Worm (Caenorhabditis elegans) whole organism, late embryonic: ENCODE measurements around the gene F20H11.4.

Experiments
- F13H6.1 ChIP-seq: sonication (generic microtip); optimal IDR thresholded peaks from 2 replicates; lab custom pipeline; 2016; ENCODE audit warnings: missing genetic modification characterization, missing compliant biosample characterization
- K02D7.2 ChIP-seq: sonication (generic microtip); optimal IDR thresholded peaks from 2 replicates; lab custom pipeline; 2017; ENCODE audit warnings: mild to moderate bottlenecking, missing genetic modification characterization, missing compliant biosample characterization
- K09A11.1 ChIP-seq: sonication (generic microtip); optimal IDR thresholded peaks from 2 replicates; lab custom pipeline; 2017; ENCODE audit warnings: antibody characterized with exemption, mild to moderate bottlenecking, missing genetic modification characterization, missing compliant biosample characterization; ENCODE audit not compliant: insufficient read depth
- T23F11.4 ChIP-seq: fragments of 200-800 bp; sonication (Bioruptor generic); optimal IDR thresholded peaks from 2 replicates; lab custom pipeline; 2018; ENCODE audit warnings: mild to moderate bottlenecking, missing genetic modification characterization, missing compliant biosample characterization
- ceh-14 ChIP-seq: sonication (generic microtip); optimal IDR thresholded peaks from 2 replicates; lab custom pipeline; 2016; ENCODE audit warnings: missing genotype, missing genetic modification characterization, missing compliant biosample characterization
- ceh-18 ChIP-seq: sonication (generic microtip); optimal IDR thresholded peaks from 2 replicates; lab custom pipeline; 2016; ENCODE audit warnings: missing genetic modification characterization, missing compliant biosample characterization
- ceh-19 ChIP-seq: fragments of 200-800 bp; sonication (Bioruptor generic); optimal IDR thresholded peaks from 2 replicates; lab custom pipeline; 2018; ENCODE audit warnings: mild to moderate bottlenecking, missing genetic modification characterization, missing compliant biosample characterization
- ceh-2 ChIP-seq: sonication (generic microtip); optimal IDR thresholded peaks from 2 replicates; lab custom pipeline; 2016; ENCODE audit warnings: missing genotype, missing genetic modification characterization, missing compliant biosample characterization
- ceh-22 ChIP-seq: sonication (generic microtip); optimal IDR thresholded peaks from 2 replicates; lab custom pipeline; 2017; ENCODE audit warnings: missing biosample characterization, missing genetic modification characterization
- ceh-30 ChIP-seq: fragments of 150-350 bp; optimal IDR thresholded peaks from 2 replicates; lab custom pipeline; 2014; ENCODE audit warnings: missing biosample characterization, missing genetic modification characterization
- ceh-34 ChIP-seq: sonication (generic microtip); optimal IDR thresholded peaks from 2 replicates; lab custom pipeline; 2016; ENCODE audit warnings: mild to moderate bottlenecking, missing genetic modification characterization, missing compliant biosample characterization
- ceh-45 ChIP-seq: fragments of 200-800 bp; sonication (Bioruptor generic); IDR thresholded peaks from 2 replicates; pipeline ENCODE4 v1.3.6; 2022; ENCODE audit warnings: missing genetic modification reagents, missing genetic modification characterization, missing compliant biosample characterization
- ceh-9 ChIP-seq: sonication (generic microtip); optimal IDR thresholded peaks from 2 replicates; lab custom pipeline; 2016; ENCODE audit warnings: mild to moderate bottlenecking, missing genetic modification characterization, inconsistent platforms, missing compliant biosample characterization
- elt-2 ChIP-seq: sonication (generic microtip); optimal IDR thresholded peaks from 2 replicates; lab custom pipeline; 2016; ENCODE audit warnings: missing genetic modification reagents, missing genetic modification characterization, missing compliant biosample characterization
- elt-4 ChIP-seq: sonication (generic microtip); optimal IDR thresholded peaks from 2 replicates; lab custom pipeline; 2016; ENCODE audit warnings: missing genetic modification characterization, missing compliant biosample characterization
- fkh-6 ChIP-seq: sonication (generic microtip); optimal IDR thresholded peaks from 2 replicates; lab custom pipeline; 2016; ENCODE audit warnings: missing genetic modification characterization, missing compliant biosample characterization
- gmeb-2 ChIP-seq: sonication (generic microtip); optimal IDR thresholded peaks from 2 replicates; lab custom pipeline; 2016; ENCODE audit warnings: missing genetic modification characterization, inconsistent platforms, missing compliant biosample characterization
- hlh-13 ChIP-seq: fragments of 200-800 bp; sonication (Bioruptor generic); optimal IDR thresholded peaks from 2 replicates; lab custom pipeline; 2018; ENCODE audit warnings: mild to moderate bottlenecking, missing genetic modification characterization, missing compliant biosample characterization
- hlh-15 ChIP-seq: sonication (generic microtip); optimal IDR thresholded peaks from 2 replicates; lab custom pipeline; 2016; ENCODE audit warnings: missing genetic modification characterization, missing compliant biosample characterization
- hlh-30 ChIP-seq: sonication (generic microtip); optimal IDR thresholded peaks from 2 replicates; lab custom pipeline; 2017; ENCODE audit warnings: antibody characterized with exemption, missing genetic modification characterization, missing compliant biosample characterization; ENCODE audit not compliant: insufficient read depth
- hlh-6 ChIP-seq: sonication (generic microtip); optimal IDR thresholded peaks from 2 replicates; lab custom pipeline; 2016; ENCODE audit warnings: missing genotype, missing genetic modification characterization, missing compliant biosample characterization
- mec-3 ChIP-seq: sonication (generic microtip); optimal IDR thresholded peaks from 2 replicates; lab custom pipeline; 2016; ENCODE audit warnings: borderline replicate concordance, missing genetic modification characterization, missing compliant biosample characterization
- nfya-1 ChIP-seq: sonication (generic microtip); optimal IDR thresholded peaks from 2 replicates; lab custom pipeline; 2017; ENCODE audit warnings: missing genetic modification characterization, mild to moderate bottlenecking, missing compliant biosample characterization, antibody characterized with exemption, moderate library complexity
- nhr-232 ChIP-seq: sonication (generic microtip); optimal IDR thresholded peaks from 2 replicates; lab custom pipeline; 2016; ENCODE audit warnings: missing genetic modification characterization, missing compliant biosample characterization
- pat-9 ChIP-seq: fragments of 200-800 bp; sonication (Bioruptor generic); optimal IDR thresholded peaks from 2 replicates; lab custom pipeline; 2018; ENCODE audit warnings: mild to moderate bottlenecking, missing genetic modification characterization, moderate library complexity, missing compliant biosample characterization
- pax-1 ChIP-seq: fragments of 150-350 bp; optimal IDR thresholded peaks from 2 replicates; lab custom pipeline; 2014; ENCODE audit warnings: missing biosample characterization, missing genetic modification characterization
- pha-2 ChIP-seq: sonication (generic microtip); optimal IDR thresholded peaks from 2 replicates; lab custom pipeline; 2017; ENCODE audit warnings: mild to moderate bottlenecking, missing genetic modification characterization, missing compliant biosample characterization
- pha-4 ChIP-seq: fragments of 150-350 bp; optimal IDR thresholded peaks from 2 replicates; lab custom pipeline; 2018; ENCODE audit warnings: missing biosample characterization, missing genetic modification reagents, missing genetic modification characterization
- pqm-1 ChIP-seq: sonication (generic microtip); optimal IDR thresholded peaks from 2 replicates; lab custom pipeline; 2016; ENCODE audit warnings: missing genetic modification characterization, missing compliant biosample characterization
- pros-1 ChIP-seq: fragments of 150-350 bp; optimal IDR thresholded peaks from 2 replicates; lab custom pipeline; 2014; ENCODE audit warnings: missing biosample characterization, missing genetic modification reagents, missing genetic modification characterization
- ref-2 ChIP-seq: sonication (generic microtip); optimal IDR thresholded peaks from 2 replicates; lab custom pipeline; 2016; ENCODE audit warnings: missing genetic modification characterization, missing compliant biosample characterization
- sox-4 ChIP-seq: sonication (generic microtip); optimal IDR thresholded peaks from 2 replicates; lab custom pipeline; 2017; ENCODE audit warnings: mild to moderate bottlenecking, missing genetic modification characterization, inconsistent platforms, missing compliant biosample characterization
- syd-9 ChIP-seq: sonication (generic microtip); optimal IDR thresholded peaks from 2 replicates; lab custom pipeline; 2016; ENCODE audit warnings: mild to moderate bottlenecking, missing genetic modification characterization, moderate library complexity, missing compliant biosample characterization
- ttx-3 ChIP-seq: sonication (generic microtip); optimal IDR thresholded peaks from 2 replicates; lab custom pipeline; 2016; ENCODE audit warnings: missing genetic modification reagents, missing genetic modification characterization, missing compliant biosample characterization
- unc-3 ChIP-seq, 2 experiments: fragments of 200-800 bp in 1 of 2; sonication (Bioruptor generic) in 1 of 2; sonication (generic microtip) in 1 of 2; conservative IDR thresholded peaks in 1 of 2; optimal IDR thresholded peaks in 1 of 2; 2 replicates each; pipeline versions ENCODE4 v1.3.6 to Lab custom; 2016 to 2022; ENCODE audit warnings: missing compliant biosample characterization in 2 of 2, missing genetic modification characterization in 2 of 2, missing genetic modification reagents in 1 of 2
- unc-42 ChIP-seq: sonication (generic microtip); optimal IDR thresholded peaks from 2 replicates; lab custom pipeline; 2016; ENCODE audit warnings: missing genotype, missing genetic modification characterization, missing compliant biosample characterization
- unc-86 ChIP-seq: sonication (generic microtip); optimal IDR thresholded peaks from 2 replicates; lab custom pipeline; 2016; ENCODE audit warnings: missing genetic modification characterization, missing compliant biosample characterization
- ztf-16 ChIP-seq: sonication (generic microtip); optimal IDR thresholded peaks from 2 replicates; lab custom pipeline; 2017; ENCODE audit warnings: missing genetic modification characterization, missing compliant biosample characterization

F20H11.4 gene

DNA sequence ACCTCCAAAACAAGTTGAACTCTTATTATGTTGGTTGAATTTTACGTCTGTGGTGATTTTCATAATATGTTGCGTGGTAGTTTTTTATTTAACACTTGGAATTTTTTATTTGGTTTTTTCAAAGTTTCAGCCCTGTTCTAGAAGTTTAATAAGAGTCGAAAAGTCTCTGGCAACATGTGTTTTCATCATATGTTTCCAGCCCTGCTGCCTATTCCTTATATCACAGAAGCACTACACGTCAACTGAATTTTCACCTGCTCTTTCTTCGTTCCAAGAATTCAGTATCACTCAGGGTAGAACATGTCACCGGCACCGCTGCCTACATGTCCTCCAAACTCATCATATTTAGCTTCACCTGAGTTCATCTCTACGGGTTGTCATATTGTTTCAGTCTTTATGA, 2.1 kb downstream of the F20H11.4 start, which contains the start of gene srh-40:
TSS of gene srh-40 (plus strand) at position 301 of the 400 bp plus-strand sequence.
- no peak for TF ChIP-seq K02D7.2
- TF ChIP-seq elt-2 (tag; lab: Kevin White, UChicago): no peak
- TF ChIP-seq ceh-45 (GFP tag; lab: Robert Waterston, UW): no peak
- no peak for TF ChIP-seq ttx-3
- no peak for TF ChIP-seq pros-1 (tag; lab: Kevin White, UChicago)
- TF ChIP-seq ceh-19 (GFP tag; lab: Kevin White, UChicago): no peak
- TF ChIP-seq unc-86 (tag; lab: Kevin White, UChicago): no peak
- no peak for TF ChIP-seq ref-2 (tag; lab: Kevin White, UChicago)
- no peak for TF ChIP-seq pha-2 (tag; lab: Kevin White, UChicago)
- TF ChIP-seq, all 69 proteins: peak for 0

DNA sequence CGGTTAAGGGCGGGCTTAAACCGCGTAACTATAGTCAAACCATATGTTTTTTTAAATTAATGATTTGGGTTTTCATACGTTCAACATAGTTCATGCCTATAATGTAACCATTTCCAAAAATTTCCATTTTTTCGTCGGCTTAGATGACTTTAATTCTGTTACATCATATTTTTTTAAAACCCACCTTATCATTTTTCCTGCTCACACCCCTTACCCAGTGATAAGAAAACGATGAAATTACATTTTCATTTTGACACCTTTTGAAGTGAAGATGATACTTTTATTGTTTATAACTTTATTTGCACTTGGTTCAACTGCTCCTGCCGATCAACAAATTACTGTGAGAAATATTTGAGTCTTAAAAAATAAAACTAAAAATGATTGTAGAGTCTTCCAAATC, 3.9 kb downstream of the F20H11.4 start, which contains the start of gene ctsa-4.2:
TSS of gene ctsa-4.2 (plus strand) at position 247 of the 400 bp plus-strand sequence.
- TF ChIP-seq T23F11.4 (GFP tag; lab: Kevin White, UChicago) (no peak), ceh-2 (tag; lab: Kevin White, UChicago) (no peak), ceh-14 (no peak), K09A11.1 (tag; lab: Kevin White, UChicago) (no peak), ceh-34 (no peak), fkh-6 (tag; lab: Kevin White, UChicago) (no peak)
- TF ChIP-seq, all 69 proteins: peak for 0

ce11 chrIII:6615064-6615463, 6.6 kb downstream of the F20H11.4 start, which contains the start of gene cmtr-2:
TSS of gene cmtr-2 (plus strand) at chrIII:6615414.
- TF ChIP-seq nfya-1 (tag; lab: Kevin White, UChicago) (peak; percentile 29), ztf-16 (tag; lab: Kevin White, UChicago) (no peak), ceh-18 (tag; lab: Kevin White, UChicago) (no peak), ceh-14 (peak; percentile 17), unc-42 (tag; lab: Kevin White, UChicago) (peak; percentile 84), pat-9 (no peak), gmeb-2 (tag; lab: Kevin White, UChicago) (no peak), pha-2 (tag; lab: Kevin White, UChicago) (peak; percentile 1)

ce11 chrIII:6619952-6620351, 11.5 kb downstream of the F20H11.4 start, which contains the start of gene C13B9.2:
TSS of gene C13B9.2 (plus strand) at chrIII:6620252.
- no peak for TF ChIP-seq nfya-1 (tag; lab: Kevin White, UChicago)
- TF ChIP-seq syd-9 (tag; lab: Kevin White, UChicago): no peak
- no peak for TF ChIP-seq unc-3 (GFP tag; conservative IDR thresholded peaks at IDR 0.05; lab: Robert Waterston, UW)
- TF ChIP-seq unc-3 (tag; optimal IDR thresholded peaks at IDR 0.05; lab: Kevin White, UChicago): no peak
- no peak for TF ChIP-seq hlh-6 (tag; lab: Kevin White, UChicago)
- no peak for TF ChIP-seq gmeb-2 (tag; lab: Kevin White, UChicago)
- TF ChIP-seq ceh-22 (tag; lab: Kevin White, UChicago): no peak
- TF ChIP-seq ceh-9 (tag; lab: Kevin White, UChicago): no peak

DNA sequence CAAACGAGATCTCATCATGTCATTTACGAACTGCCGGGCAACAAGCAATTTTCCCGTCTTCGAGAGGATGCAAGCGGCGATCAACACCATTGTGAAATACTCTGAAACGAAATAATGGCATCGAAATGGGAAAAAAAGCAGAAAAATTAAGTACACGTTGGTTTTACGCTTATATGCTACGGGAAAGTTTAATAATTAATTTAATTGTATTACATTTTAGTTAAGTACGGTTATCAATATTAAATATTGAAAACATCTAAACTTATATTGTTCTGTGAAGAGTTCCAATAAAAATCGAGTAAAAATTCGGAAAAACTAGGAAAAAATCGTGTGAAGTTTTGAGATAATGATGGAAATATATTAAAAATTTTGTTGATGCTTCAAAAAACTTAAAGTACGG, 16.4 kb downstream of the F20H11.4 start, which contains the start of gene copd-1:
TSS of gene copd-1 (minus strand) at position 101 of the 400 bp plus-strand sequence.
- TF ChIP-seq elt-4 (tag; lab: Kevin White, UChicago) (no peak), hlh-15 (tag; lab: Kevin White, UChicago) (no peak), ceh-22 (tag; lab: Kevin White, UChicago) (no peak), ceh-45 (GFP tag; lab: Robert Waterston, UW) (no peak), ztf-16 (tag; lab: Kevin White, UChicago) (no peak), nhr-232 (tag; lab: Kevin White, UChicago) (no peak), pqm-1 (tag; lab: Kevin White, UChicago) (no peak), K02D7.2 (no peak), ceh-30 (tag; lab: Kevin White, UChicago) (no peak), hlh-13 (GFP tag; lab: Kevin White, UChicago) (no peak), pha-4 (tag; lab: Kevin White, UChicago) (no peak), hlh-30 (tag; lab: Kevin White, UChicago) (no peak), K09A11.1 (tag; lab: Kevin White, UChicago) (no peak), F13H6.1 (tag; lab: Kevin White, UChicago) (no peak), sox-4 (tag; lab: Kevin White, UChicago) (no peak), pax-1 (tag; lab: Kevin White, UChicago) (no peak), mec-3 (tag; lab: Kevin White, UChicago) (no peak)
